Worm (Caenorhabditis elegans) whole organism, L2 larva: Measurements from ENCODE around the gene C07H6.2.

Experiments used
- mbf-1 ChIP-seq: sonication (generic microtip); optimal IDR thresholded peaks from 2 replicates; lab custom pipeline; 2017; ENCODE audit warnings: missing biosample characterization, missing genetic modification characterization
- ztf-1 ChIP-seq: fragments of 200-800 bp; sonication (Bioruptor generic); conservative IDR thresholded peaks from 2 replicates; pipeline ENCODE4 v1.3.6; 2022; ENCODE audit warnings: missing genetic modification characterization, missing compliant biosample characterization

DNA sequence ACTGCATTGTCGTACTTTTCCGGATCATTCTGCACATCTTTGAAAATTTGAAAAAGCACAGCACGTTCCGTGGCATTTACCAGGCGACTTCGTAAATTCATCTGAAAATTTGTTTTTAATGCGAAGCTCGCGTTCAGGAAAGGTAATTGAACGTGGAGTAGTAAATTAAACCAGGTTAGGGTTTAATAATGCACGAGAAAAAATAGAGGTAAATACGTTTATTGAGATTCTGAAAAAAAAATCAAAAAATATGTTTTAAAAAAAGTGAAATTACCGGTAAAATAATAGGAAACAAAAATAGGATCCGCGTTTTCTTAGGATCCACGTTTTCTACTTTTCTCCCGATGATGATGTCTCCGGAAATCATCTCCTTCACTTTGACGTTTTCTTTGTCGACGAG is 2.4 kb upstream of the C07H6.2 start, which contains the start of gene clk-2:
- no peak for TF ChIP-seq ztf-1 (GFP tag; lab: Robert Waterston, UW)
- TF ChIP-seq mbf-1 (tag; lab: Kevin White, UChicago), result no peak
